Worm (Caenorhabditis elegans) whole organism, young adult: ENCODE results near the gene enu-3.5.

Source experiments
- B0019.2 ChIP-seq: fragments of 200-800 bp; sonication (Bioruptor generic); conservative IDR thresholded peaks from 2 replicates; pipeline ENCODE4 v1.3.6; 2022; ENCODE audit warnings: missing genetic modification reagents, missing genetic modification characterization, missing compliant biosample characterization
- B0336.3 ChIP-seq: fragments of 200-800 bp; sonication (Bioruptor generic); IDR thresholded peaks from 2 replicates; pipeline ENCODE4 v1.3.6; 2022; ENCODE audit warnings: missing genetic modification characterization, missing compliant biosample characterization
- C17E4.6 ChIP-seq: fragments of 200-800 bp; sonication (Bioruptor generic); IDR thresholded peaks from 2 replicates; pipeline ENCODE4 v1.3.6; 2022; ENCODE audit warnings: missing genetic modification reagents, missing genetic modification characterization, missing compliant biosample characterization
- F10E7.11 ChIP-seq: sonication (generic microtip); optimal IDR thresholded peaks from 2 replicates; lab custom pipeline; 2017; ENCODE audit warnings: mild to moderate bottlenecking, missing genetic modification characterization, moderate library complexity, missing compliant biosample characterization
- F23B12.7 ChIP-seq: sonication (generic microtip); optimal IDR thresholded peaks from 2 replicates; lab custom pipeline; 2017; ENCODE audit warnings: missing genetic modification characterization, mild to moderate bottlenecking, missing compliant biosample characterization, antibody characterized with exemption, moderate library complexity; ENCODE audit not compliant: insufficient read depth
- F39B2.1 ChIP-seq: fragments of 200-800 bp; sonication (Bioruptor generic); IDR thresholded peaks from 2 replicates; pipeline ENCODE4 v1.3.6; 2022; ENCODE audit warnings: missing genetic modification reagents, missing genetic modification characterization, missing compliant biosample characterization
- F52B5.7 ChIP-seq: sonication (generic microtip); optimal IDR thresholded peaks from 2 replicates; lab custom pipeline; 2016; ENCODE audit warnings: mild to moderate bottlenecking, missing genetic modification characterization, missing compliant biosample characterization
- F57A8.1 ChIP-seq: fragments of 200-800 bp; sonication (Bioruptor generic); optimal IDR thresholded peaks from 2 replicates; lab custom pipeline; 2018; ENCODE audit warnings: mild to moderate bottlenecking, missing genetic modification characterization, moderate library complexity, missing compliant biosample characterization
- K11D2.4 ChIP-seq: fragments of 200-800 bp; sonication (Bioruptor generic); IDR thresholded peaks from 2 replicates; pipeline ENCODE4 v1.3.6; 2022; ENCODE audit warnings: missing genetic modification reagents, missing genetic modification characterization, missing compliant biosample characterization
- K12H6.12 ChIP-seq: fragments of 200-800 bp; sonication (Bioruptor generic); optimal IDR thresholded peaks from 2 replicates; lab custom pipeline; 2018; ENCODE audit warnings: mild to moderate bottlenecking, missing genetic modification characterization, missing compliant biosample characterization
- T07F8.4 ChIP-seq: sonication (generic microtip); optimal IDR thresholded peaks from 2 replicates; lab custom pipeline; 2016; ENCODE audit warnings: mild to moderate bottlenecking, missing genetic modification characterization, moderate library complexity, missing compliant biosample characterization
- Y79H2A.3 ChIP-seq: fragments of 200-800 bp; sonication (Bioruptor generic); conservative IDR thresholded peaks from 2 replicates; pipeline ENCODE4 v1.3.6; 2022; ENCODE audit warnings: missing genetic modification reagents, missing genetic modification characterization, missing compliant biosample characterization
- Y95B8A.8 ChIP-seq: fragments of 200-800 bp; sonication (Bioruptor generic); IDR thresholded peaks from 2 replicates; pipeline ENCODE4 v1.3.6; 2022; ENCODE audit warnings: missing genetic modification reagents, missing genetic modification characterization, missing compliant biosample characterization
- atf-7 ChIP-seq: sonication (generic microtip); optimal IDR thresholded peaks from 2 replicates; lab custom pipeline; 2017; ENCODE audit warnings: mild to moderate bottlenecking, missing genetic modification characterization, missing compliant biosample characterization
- athp-1 ChIP-seq: sonication (generic microtip); optimal IDR thresholded peaks from 2 replicates; lab custom pipeline; 2017; ENCODE audit warnings: mild to moderate bottlenecking, missing genetic modification characterization, missing compliant biosample characterization
- attf-3 ChIP-seq: fragments of 200-800 bp; sonication (Bioruptor generic); conservative IDR thresholded peaks from 2 replicates; pipeline ENCODE4 v1.3.6; 2022; ENCODE audit warnings: missing genetic modification reagents, missing genetic modification characterization, missing compliant biosample characterization
- bed-1 ChIP-seq: fragments of 200-800 bp; sonication (Bioruptor generic); IDR thresholded peaks from 2 replicates; pipeline ENCODE4 v1.3.6; 2022; ENCODE audit warnings: missing genetic modification reagents, missing genetic modification characterization, missing compliant biosample characterization
- cebp-1 ChIP-seq, 2 experiments: fragments of 200-800 bp in 1 of 2; sonication (Bioruptor generic) in 1 of 2; sonication (generic microtip) in 1 of 2; IDR thresholded peaks in 1 of 2; optimal IDR thresholded peaks in 1 of 2; 2 replicates each; pipeline versions ENCODE4 v1.3.6 to Lab custom; 2017 to 2022; ENCODE audit warnings: missing compliant biosample characterization in 2 of 2, missing genetic modification characterization in 2 of 2, mild to moderate bottlenecking in 1 of 2, missing genetic modification reagents in 1 of 2, moderate library complexity in 1 of 2
- ceh-100 ChIP-seq: fragments of 200-800 bp; sonication (Bioruptor generic); IDR thresholded peaks from 2 replicates; pipeline ENCODE4 v1.3.6; 2022; ENCODE audit warnings: missing genetic modification reagents, missing genetic modification characterization, missing compliant biosample characterization
- ceh-27 ChIP-seq: fragments of 200-800 bp; sonication (Bioruptor generic); optimal IDR thresholded peaks from 2 replicates; lab custom pipeline; 2018; ENCODE audit warnings: mild to moderate bottlenecking, missing genetic modification characterization, moderate library complexity, missing compliant biosample characterization
- ceh-58 ChIP-seq: fragments of 200-800 bp; sonication (Bioruptor generic); IDR thresholded peaks from 2 replicates; pipeline ENCODE4 v1.3.6; 2022; ENCODE audit warnings: missing genetic modification characterization, missing compliant biosample characterization
- chd-7 ChIP-seq: sonication (generic microtip); optimal IDR thresholded peaks from 2 replicates; lab custom pipeline; 2016; ENCODE audit warnings: mild to moderate bottlenecking, missing genetic modification characterization, moderate library complexity, missing compliant biosample characterization
- efl-1 ChIP-seq: fragments of 150-350 bp; optimal IDR thresholded peaks from 2 replicates; lab custom pipeline; 2014; ENCODE audit warnings: missing biosample characterization, missing genetic modification reagents, missing genetic modification characterization
- ekl-4 ChIP-seq: fragments of 200-800 bp; sonication (Bioruptor generic); IDR thresholded peaks from 2 replicates; pipeline ENCODE4 v1.3.6; 2022; ENCODE audit warnings: missing genetic modification reagents, missing genetic modification characterization, missing compliant biosample characterization
- ets-4 ChIP-seq: fragments of 200-800 bp; sonication (Bioruptor generic); optimal IDR thresholded peaks from 2 replicates; lab custom pipeline; 2018; ENCODE audit warnings: mild to moderate bottlenecking, missing genetic modification characterization, missing compliant biosample characterization
- hmg-1.2 ChIP-seq: fragments of 200-800 bp; sonication (Bioruptor generic); IDR thresholded peaks from 2 replicates; pipeline ENCODE4 v1.3.6; 2022; ENCODE audit warnings: missing genetic modification reagents, missing genetic modification characterization, missing compliant biosample characterization
- hrde-1 ChIP-seq: sonication (generic microtip); optimal IDR thresholded peaks from 2 replicates; lab custom pipeline; 2016; ENCODE audit warnings: missing genetic modification characterization, mild to moderate bottlenecking, missing compliant biosample characterization, moderate library complexity, missing genotype, missing genetic modification reagents, borderline replicate concordance
- let-526 ChIP-seq: fragments of 200-800 bp; sonication (Bioruptor generic); IDR thresholded peaks from 2 replicates; pipeline ENCODE4 v1.3.6; 2022; ENCODE audit warnings: missing genetic modification reagents, missing genetic modification characterization, missing compliant biosample characterization
- let-607 ChIP-seq, 2 experiments: fragments of 200-800 bp in 1 of 2; sonication (Bioruptor generic) in 1 of 2; sonication (generic microtip) in 1 of 2; optimal IDR thresholded peaks; 2 replicates each; lab custom pipeline; 2016 to 2018; ENCODE audit warnings: mild to moderate bottlenecking in 2 of 2, missing compliant biosample characterization in 2 of 2, missing genetic modification characterization in 2 of 2, moderate library complexity in 2 of 2, missing genotype in 1 of 2
- lin-35 ChIP-seq, 3 experiments: fragments of 150-350 bp in 2 of 3; sonication (generic microtip) in 1 of 3; optimal IDR thresholded peaks; 2 replicates each; lab custom pipeline; 2014 to 2018; ENCODE audit warnings: missing biosample characterization in 3 of 3, missing genetic modification characterization in 3 of 3, missing genetic modification reagents in 3 of 3
- lin-40 ChIP-seq: sonication (generic microtip); optimal IDR thresholded peaks from 2 replicates; lab custom pipeline; 2016; ENCODE audit warnings: missing genetic modification characterization, mild to moderate bottlenecking, missing compliant biosample characterization, missing genotype, missing genetic modification reagents
- repo-1 ChIP-seq: sonication (generic microtip); optimal IDR thresholded peaks from 2 replicates; lab custom pipeline; 2017; ENCODE audit warnings: mild to moderate bottlenecking, missing genetic modification characterization, missing compliant biosample characterization
- sea-2 ChIP-seq: fragments of 200-800 bp; sonication (Bioruptor generic); IDR thresholded peaks from 2 replicates; pipeline ENCODE4 v1.3.6; 2022; ENCODE audit warnings: missing genetic modification characterization, missing compliant biosample characterization
- snpc-3.4 ChIP-seq: sonication (generic microtip); optimal IDR thresholded peaks from 2 replicates; lab custom pipeline; 2017; ENCODE audit warnings: missing genetic modification characterization, mild to moderate bottlenecking, missing compliant biosample characterization, antibody characterized with exemption, moderate library complexity, missing genotype, missing genetic modification reagents
- snpc-4 ChIP-seq, 5 experiments: fragments of 150-350 bp in 1 of 5; sonication (generic microtip) in 4 of 5; optimal IDR thresholded peaks; 2 replicates each; lab custom pipeline; 2014 to 2018; ENCODE audit warnings: missing genetic modification characterization in 5 of 5, missing biosample characterization in 3 of 5, antibody characterized with exemption in 2 of 5, mild to moderate bottlenecking in 2 of 5, missing compliant biosample characterization in 2 of 5, missing genotype in 2 of 5, moderate library complexity in 2 of 5, missing genetic modification reagents in 1 of 5
- unc-130 ChIP-seq: sonication (generic microtip); optimal IDR thresholded peaks from 2 replicates; lab custom pipeline; 2016; ENCODE audit warnings: missing genetic modification reagents, missing genetic modification characterization, missing compliant biosample characterization
- zfh-2 ChIP-seq: fragments of 200-800 bp; sonication (Bioruptor generic); conservative IDR thresholded peaks from 2 replicates; pipeline ENCODE4 v1.3.6; 2022; ENCODE audit warnings: missing genetic modification reagents, missing genetic modification characterization, missing compliant biosample characterization
- ztf-3 ChIP-seq: fragments of 200-800 bp; sonication (Bioruptor generic); optimal IDR thresholded peaks from 2 replicates; lab custom pipeline; 2018; ENCODE audit warnings: mild to moderate bottlenecking, missing genetic modification characterization, missing compliant biosample characterization
- ztf-6 ChIP-seq: fragments of 200-800 bp; sonication (Bioruptor generic); IDR thresholded peaks from 2 replicates; pipeline ENCODE4 v1.3.6; 2022; ENCODE audit warnings: missing genetic modification reagents, missing genetic modification characterization, missing compliant biosample characterization

Gene enu-3.5

ce11 chrIII:12885153-12885552 lies 7.2 kb downstream of the enu-3.5 start:
- 0 out of 2 replicates have a peak, but pooled peaks have one; percentile 67 for TF ChIP-seq bed-1
- TF ChIP-seq zfh-2 (GFP tag; lab: Robert Waterston, UW) = peak; percentile 66
- TF ChIP-seq F23B12.7 (tag; lab: Kevin White, UChicago) = no peak
- TF ChIP-seq ets-4 (GFP tag; lab: Kevin White, UChicago) = no peak
- no peak for TF ChIP-seq ekl-4 (GFP tag; lab: Robert Waterston, UW)
- no peak for TF ChIP-seq F10E7.11

- no peak for TF ChIP-seq ceh-27 (GFP tag; lab: Kevin White, UChicago)
- no peak for TF ChIP-seq athp-1 (tag; lab: Kevin White, UChicago)
- TF ChIP-seq B0019.2 (GFP tag; lab: Robert Waterston, UW) = no peak
- TF ChIP-seq ceh-100 = no peak
- TF ChIP-seq Y79H2A.3 (GFP tag; lab: Robert Waterston, UW) = no peak
- TF ChIP-seq sea-2 (GFP tag; lab: Robert Waterston, UW) = no peak
These were observed 13.6 kb downstream of the enu-3.5 start, which contains the start of the genes Y37D8A.29 and unc-71 for ce11 chrIII:12891580-12891979. TSS of gene Y37D8A.29 (minus strand) at chrIII:12891680. TSS of gene unc-71 (minus strand) at chrIII:12891738.

ce11 chrIII:12892767-12893166 lies 14.8 kb downstream of the enu-3.5 start:
- TF ChIP-seq repo-1 (tag; lab: Kevin White, UChicago) (no peak), let-607 (tag; optimal IDR thresholded peaks at IDR 0.05; lab: Kevin White, UChicago) (no peak), lin-35 (GFP tag; optimal IDR thresholded peaks at IDR 0.05; lab: Kevin White, UChicago) (no peak), hmg-1.2 (no peak), K12H6.12 (no peak), K11D2.4 (GFP tag; lab: Robert Waterston, UW) (no peak), efl-1 (GFP tag; lab: Kevin White, UChicago) (no peak), ztf-6 (no peak), unc-130 (no peak), C17E4.6 (no peak), let-526 (GFP tag; lab: Robert Waterston, UW) (no peak), B0336.3 (GFP tag; lab: Robert Waterston, UW) (no peak), Y79H2A.3 (GFP tag; lab: Robert Waterston, UW) (no peak), F23B12.7 (tag; lab: Kevin White, UChicago) (no peak), T07F8.4 (tag; lab: Kevin White, UChicago) (no peak), F39B2.1 (GFP tag; lab: Robert Waterston, UW) (no peak), hrde-1 (tag; lab: Kevin White, UChicago) (no peak)

- no peak for TF ChIP-seq attf-3 (GFP tag; lab: Robert Waterston, UW)
These were observed 16.2 kb downstream of the enu-3.5 start for ce11 chrIII:12894207-12894606.

- no peak for TF ChIP-seq ceh-58 (GFP tag; lab: Robert Waterston, UW)
- TF ChIP-seq let-526 (GFP tag; lab: Robert Waterston, UW) = no peak
- TF ChIP-seq snpc-3.4 (tag; lab: Kevin White, UChicago) = no peak
- no peak for TF ChIP-seq repo-1 (tag; lab: Kevin White, UChicago)
- no peak for TF ChIP-seq F57A8.1
- TF ChIP-seq Y95B8A.8 (GFP tag; lab: Robert Waterston, UW) = no peak
- TF ChIP-seq chd-7 = no peak
- no peak for TF ChIP-seq lin-40 (tag; lab: Kevin White, UChicago)
- no peak for TF ChIP-seq atf-7 (tag; lab: Kevin White, UChicago)
- TF ChIP-seq snpc-4 (GFP tag; optimal IDR thresholded peaks at IDR 0.05; lab: Kevin White, UChicago) = no peak
- no peak for TF ChIP-seq snpc-4 (tag; optimal IDR thresholded peaks at IDR 0.05; lab: Kevin White, UChicago)
- TF ChIP-seq cebp-1 (GFP tag; IDR thresholded peaks at IDR 0.05; lab: Robert Waterston, UW) = no peak
- no peak for TF ChIP-seq cebp-1 (tag; optimal IDR thresholded peaks at IDR 0.05; lab: Kevin White, UChicago)
- TF ChIP-seq ztf-3 (GFP tag; lab: Kevin White, UChicago) = no peak
- no peak for TF ChIP-seq F10E7.11
- no peak for TF ChIP-seq F52B5.7 (tag; lab: Kevin White, UChicago)
These were observed 26.1 kb downstream of the enu-3.5 start for ce11 chrIII:12904052-12904451.
